Worm (Caenorhabditis elegans) whole organism, early embryonic: Measurements from ENCODE around the gene rab-19.
"Not testable (repeated sequence)": the region's sequence is repeated elsewhere in the genome, so short reads cannot be mapped to it uniquely, and the experiment has no call there.

Experiments
- B0310.2 ChIP-seq: sonication (generic microtip); optimal IDR thresholded peaks from 2 replicates; lab custom pipeline; 2016; ENCODE audit warnings: mild to moderate bottlenecking, missing genetic modification characterization, missing compliant biosample characterization
- F13C5.2 ChIP-seq: sonication (generic microtip); optimal IDR thresholded peaks from 2 replicates; lab custom pipeline; 2017; ENCODE audit warnings: mild to moderate bottlenecking, missing genetic modification characterization, inconsistent platforms, missing compliant biosample characterization
- aly-1 ChIP-seq: sonication (generic microtip); optimal IDR thresholded peaks from 2 replicates; lab custom pipeline; 2016; ENCODE audit warnings: missing genetic modification characterization, missing compliant biosample characterization
- ama-1 ChIP-seq: fragments of 150-350 bp; optimal IDR thresholded peaks from 2 replicates; lab custom pipeline; 2014
- ceh-13 ChIP-seq: fragments of 200-800 bp; sonication (Bioruptor generic); optimal IDR thresholded peaks from 2 replicates; lab custom pipeline; 2018; ENCODE audit warnings: mild to moderate bottlenecking, missing genetic modification characterization, missing compliant biosample characterization
- ceh-36 ChIP-seq: sonication (generic microtip); optimal IDR thresholded peaks from 2 replicates; lab custom pipeline; 2016; ENCODE audit warnings: missing genetic modification characterization, inconsistent platforms, missing compliant biosample characterization
- ets-7 ChIP-seq: sonication (generic microtip); optimal IDR thresholded peaks from 2 replicates; lab custom pipeline; 2016; ENCODE audit warnings: missing genotype, missing genetic modification characterization, missing compliant biosample characterization
- flt-1 ChIP-seq: fragments of 200-800 bp; sonication (Bioruptor generic); IDR thresholded peaks from 2 replicates; pipeline ENCODE4 v1.3.6; 2022; ENCODE audit warnings: missing genetic modification characterization, missing compliant biosample characterization
- hmbx-1 ChIP-seq: sonication (generic microtip); optimal IDR thresholded peaks from 2 replicates; lab custom pipeline; 2016; ENCODE audit warnings: mild to moderate bottlenecking, missing genetic modification characterization, missing compliant biosample characterization
- hmg-4 ChIP-seq: fragments of 200-800 bp; sonication (Bioruptor generic); optimal IDR thresholded peaks from 2 replicates; lab custom pipeline; 2018; ENCODE audit warnings: mild to moderate bottlenecking, missing genetic modification characterization, missing compliant biosample characterization
- hnd-1 ChIP-seq: sonication (generic microtip); optimal IDR thresholded peaks from 2 replicates; lab custom pipeline; 2016; ENCODE audit warnings: missing genetic modification characterization, missing compliant biosample characterization
- pes-1 ChIP-seq: fragments of 200-800 bp; sonication (Bioruptor generic); IDR thresholded peaks from 2 replicates; pipeline ENCODE4 v1.3.6; 2022; ENCODE audit warnings: missing genetic modification reagents, missing genetic modification characterization, missing compliant biosample characterization
- scrt-1 ChIP-seq: fragments of 200-800 bp; sonication (Bioruptor generic); IDR thresholded peaks from 2 replicates; pipeline ENCODE4 v1.3.6; 2022; ENCODE audit warnings: missing genetic modification characterization, missing compliant biosample characterization
- sea-1 ChIP-seq: fragments of 200-800 bp; sonication (Bioruptor generic); conservative IDR thresholded peaks from 2 replicates; pipeline ENCODE4 v1.3.6; 2022; ENCODE audit warnings: missing genetic modification characterization, missing compliant biosample characterization
- tbx-11 ChIP-seq: fragments of 200-800 bp; sonication (Bioruptor generic); IDR thresholded peaks from 2 replicates; pipeline ENCODE4 v1.3.6; 2022; ENCODE audit warnings: missing genetic modification characterization, missing compliant biosample characterization
- tbx-37 ChIP-seq: fragments of 200-800 bp; sonication (Bioruptor generic); conservative IDR thresholded peaks from 2 replicates; pipeline ENCODE4 v1.3.6; 2022; ENCODE audit warnings: missing genetic modification reagents, missing genetic modification characterization, missing compliant biosample characterization
- tra-4 ChIP-seq: sonication (generic microtip); optimal IDR thresholded peaks from 2 replicates; lab custom pipeline; 2017; ENCODE audit warnings: missing genetic modification characterization, missing compliant biosample characterization

The rab-19 gene

DNA sequence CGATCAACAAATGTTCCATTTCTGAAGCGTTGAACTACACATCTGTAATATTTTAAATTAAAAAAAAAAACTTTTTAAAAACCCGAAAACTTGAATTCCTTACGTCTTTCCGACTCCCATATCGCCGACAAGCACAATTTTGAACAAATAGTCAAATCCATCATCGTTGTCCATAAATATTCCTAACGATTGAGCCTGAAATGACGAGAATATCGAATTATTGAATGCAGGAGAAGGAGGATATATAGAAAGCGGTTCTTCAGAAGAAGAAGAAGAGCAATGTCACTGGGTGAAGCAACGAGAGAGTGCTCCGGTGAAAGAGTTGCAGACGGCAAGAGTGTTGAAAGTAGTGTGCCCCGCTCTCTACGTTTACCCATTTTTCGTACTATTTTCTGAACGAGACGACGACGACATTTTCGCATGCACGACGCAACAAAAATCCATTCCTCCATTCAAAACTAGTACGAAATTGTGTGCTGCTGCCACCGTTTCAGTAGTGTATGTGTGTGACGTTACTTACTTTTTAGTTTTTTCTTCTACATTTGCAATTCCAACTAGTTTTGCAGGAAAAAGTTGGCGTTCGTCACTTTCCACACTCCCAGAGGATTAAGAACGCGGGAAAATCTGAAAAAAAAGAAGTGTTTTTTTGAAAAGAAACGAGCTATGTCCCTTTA, at the start of gene rab-19:
TSS of gene rab-19 (minus strand) at position 624 of the 674 bp plus-strand sequence.
- TF ChIP-seq hmbx-1 (tag; lab: Kevin White, UChicago) = no peak
- TF ChIP-seq F13C5.2 (tag; lab: Kevin White, UChicago) = peak; percentile 17

DNA sequence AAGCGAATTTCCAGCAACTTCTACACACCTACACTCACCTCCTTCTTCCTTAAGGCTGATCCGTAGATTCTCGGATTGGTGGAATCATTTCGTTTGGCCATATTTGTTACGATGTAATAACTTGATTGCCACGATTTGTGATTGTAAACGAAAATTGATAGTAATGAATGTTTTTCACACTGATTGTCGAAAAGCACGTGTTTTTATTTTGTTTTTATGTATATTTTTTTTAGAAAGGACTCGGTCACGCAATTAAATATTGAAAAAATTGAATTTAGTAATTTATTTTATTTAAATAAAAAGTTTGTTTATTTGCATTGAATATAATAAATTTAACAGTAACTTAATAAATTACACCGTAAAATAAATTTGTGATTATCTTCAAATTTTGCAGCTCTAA, 49.7 kb upstream of the rab-19 start, which contains the start of gene K09B11.5:
TSS of gene K09B11.5 (minus strand) at position 101 of the 400 bp plus-strand sequence.
- not testable (repeated sequence) for TF ChIP-seq ama-1 (lab: Kevin White, UChicago); pes-1; ets-7 (tag; lab: Kevin White, UChicago)

DNA sequence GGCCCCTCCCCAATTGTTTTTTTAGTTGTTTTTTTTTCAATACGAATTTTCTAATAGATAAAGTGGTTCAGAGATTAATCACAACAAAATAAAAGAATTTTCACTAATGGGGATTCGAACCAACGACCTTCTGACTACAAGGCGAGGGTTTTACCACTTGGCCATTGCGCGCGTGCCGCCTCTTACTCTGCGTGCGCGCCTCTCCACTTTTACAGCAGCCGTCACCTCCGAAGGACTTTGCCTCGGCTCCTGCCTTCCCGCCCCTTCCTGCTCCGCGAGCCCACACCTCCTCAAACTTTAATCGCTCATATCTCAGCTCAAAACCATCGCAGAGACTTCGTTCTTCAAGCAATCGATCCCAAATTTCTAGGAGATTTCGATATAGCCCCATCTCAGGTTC, 46.0 kb upstream of the rab-19 start:
- 0 out of 2 replicates have a peak, but pooled peaks have one; percentile 16 for TF ChIP-seq tbx-37
- 0 out of 2 replicates have a peak, but pooled peaks have one; percentile 10 for TF ChIP-seq pes-1

DNA sequence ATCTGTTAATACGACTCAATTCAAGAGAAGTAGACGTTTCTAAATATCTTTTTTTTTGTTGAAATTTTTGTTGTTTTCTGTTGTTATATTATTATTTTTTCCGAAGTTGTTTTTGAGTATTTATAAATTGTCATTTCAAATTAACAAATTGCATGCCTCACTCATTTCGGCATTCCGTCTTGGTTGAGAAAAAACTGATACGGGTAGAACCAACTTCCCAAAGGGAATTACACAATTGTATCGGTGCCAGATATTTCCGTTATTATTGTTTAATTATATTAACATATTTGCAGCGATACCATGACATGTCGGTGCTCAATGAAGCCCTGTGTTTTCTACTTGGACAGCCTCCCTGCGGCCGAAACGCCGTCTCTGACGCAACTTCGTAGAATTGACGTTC, 45.1 kb upstream of the rab-19 start, which contains the start of gene K09B11.4:
TSS of gene K09B11.4 (plus strand) at position 301 of the 400 bp plus-strand sequence.
- TF ChIP-seq pes-1 (no peak), hmg-4 (GFP tag; lab: Kevin White, UChicago) (no peak), tra-4 (tag; lab: Kevin White, UChicago) (no peak), aly-1 (no peak), sea-1 (GFP tag; lab: Robert Waterston, UW) (no peak), ama-1 (lab: Kevin White, UChicago) (no peak), hmbx-1 (tag; lab: Kevin White, UChicago) (no peak), ceh-36 (no peak), hnd-1 (tag; lab: Kevin White, UChicago) (no peak), scrt-1 (GFP tag; lab: Robert Waterston, UW) (no peak), flt-1 (GFP tag; lab: Robert Waterston, UW) (no peak), B0310.2 (tag; lab: Kevin White, UChicago) (no peak)

DNA sequence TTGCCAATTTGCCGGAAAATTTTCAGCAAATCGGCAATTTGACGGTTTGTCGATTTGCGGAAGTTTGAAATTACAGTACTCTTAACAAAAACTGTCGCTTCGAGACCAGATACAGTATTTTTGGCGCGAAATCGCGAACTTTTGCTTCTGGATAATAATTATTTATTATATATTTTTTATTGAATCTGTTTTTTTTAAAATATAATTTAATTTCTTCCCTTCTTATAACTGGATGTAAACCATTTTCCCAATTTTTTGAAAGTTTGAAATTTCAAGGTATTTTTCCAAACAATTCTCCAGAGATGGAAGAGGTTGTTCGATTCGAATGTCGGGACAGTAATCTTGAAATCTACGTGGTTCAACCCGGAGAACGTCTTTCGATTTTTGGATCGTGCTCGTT, 38.0 kb upstream of the rab-19 start, which contains the start of gene nol-9:
TSS of gene nol-9 (plus strand) at position 301 of the 400 bp plus-strand sequence.
- TF ChIP-seq tbx-37 (no peak), scrt-1 (GFP tag; lab: Robert Waterston, UW) (no peak), hmbx-1 (tag; lab: Kevin White, UChicago) (no peak), hmg-4 (GFP tag; lab: Kevin White, UChicago) (no peak), ets-7 (tag; lab: Kevin White, UChicago) (no peak), B0310.2 (tag; lab: Kevin White, UChicago) (no peak), pes-1 (no peak), F13C5.2 (tag; lab: Kevin White, UChicago) (no peak), ceh-36 (no peak)

DNA sequence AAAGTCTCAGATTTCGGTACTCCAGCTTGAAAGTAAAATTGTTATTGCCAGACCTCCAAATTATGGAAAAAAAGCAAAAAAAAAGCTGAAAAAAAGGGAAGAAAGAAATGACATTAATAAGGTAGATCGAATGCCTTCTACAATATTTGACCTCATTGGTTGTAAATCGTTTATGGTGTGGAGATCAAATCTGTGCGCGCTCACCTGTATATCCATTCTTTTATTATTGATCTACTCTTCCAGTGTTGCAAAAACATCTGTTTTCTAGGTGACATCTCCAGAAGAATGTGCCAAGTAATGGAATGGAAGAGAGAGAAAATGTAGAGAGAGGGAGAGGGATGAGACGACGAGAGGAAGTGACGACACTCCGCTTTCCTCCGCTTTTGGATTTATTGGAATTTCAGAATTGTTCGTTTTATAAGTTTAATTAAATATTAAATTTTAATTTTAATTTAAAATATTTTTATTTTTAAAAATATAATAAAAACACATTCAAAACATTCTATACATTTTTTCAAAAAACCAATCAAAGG, 31.6 kb upstream of the rab-19 start, which contains the start of the genes pik-1 and aptf-2:
TSS of gene pik-1 (plus strand) at position 303 of the 533 bp plus-strand sequence.
TSS of gene aptf-2 (minus strand) at position 313 of the 533 bp plus-strand sequence.
- TF ChIP-seq flt-1 (GFP tag; lab: Robert Waterston, UW) = no peak
- no peak for TF ChIP-seq ama-1 (lab: Kevin White, UChicago)
- no peak for TF ChIP-seq aly-1
- no peak for TF ChIP-seq hmg-4 (GFP tag; lab: Kevin White, UChicago)
- no peak for TF ChIP-seq tra-4 (tag; lab: Kevin White, UChicago)
- TF ChIP-seq sea-1 (GFP tag; lab: Robert Waterston, UW) = no peak
- TF ChIP-seq F13C5.2 (tag; lab: Kevin White, UChicago) = no peak
- TF ChIP-seq hmbx-1 (tag; lab: Kevin White, UChicago) = no peak
- no peak for TF ChIP-seq tbx-37
- no peak for TF ChIP-seq pes-1
- no peak for TF ChIP-seq ceh-13 (GFP tag; lab: Kevin White, UChicago)
- no peak for TF ChIP-seq hnd-1 (tag; lab: Kevin White, UChicago)
- TF ChIP-seq ets-7 (tag; lab: Kevin White, UChicago) = no peak

DNA sequence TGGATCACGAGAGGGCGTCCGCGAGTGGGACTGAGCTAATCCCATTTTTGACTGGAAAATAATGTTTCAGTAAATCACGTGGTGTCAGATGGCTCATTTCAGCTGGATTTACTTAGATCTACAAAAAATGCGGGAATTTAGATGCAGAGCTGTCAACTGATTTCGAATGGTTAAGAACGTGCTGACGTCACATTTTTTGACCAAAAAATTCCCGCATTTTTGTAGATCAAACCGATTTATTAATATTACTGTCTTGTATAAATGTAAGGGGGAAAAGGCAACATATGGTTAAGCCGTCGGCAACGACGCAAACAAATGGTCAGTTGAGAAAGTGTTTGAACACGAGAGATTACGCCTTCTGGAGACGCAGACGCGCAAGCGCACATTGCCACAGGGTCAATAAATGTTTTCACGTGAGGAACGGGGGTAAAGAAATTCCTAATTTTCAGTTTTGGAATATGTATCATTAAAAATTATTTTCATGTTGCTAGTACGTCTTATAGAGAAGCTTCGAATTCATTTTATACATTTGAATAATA, 28.7 kb upstream of the rab-19 start, which contains the start of gene gcl-1:
TSS of gene gcl-1 (minus strand) at position 51 of the 539 bp plus-strand sequence.
- TF ChIP-seq B0310.2 (tag; lab: Kevin White, UChicago) (no peak), ama-1 (lab: Kevin White, UChicago) (no peak), tbx-37 (no peak), pes-1 (no peak), ceh-13 (GFP tag; lab: Kevin White, UChicago) (no peak), aly-1 (no peak), hmbx-1 (tag; lab: Kevin White, UChicago) (no peak), flt-1 (GFP tag; lab: Robert Waterston, UW) (no peak), ets-7 (tag; lab: Kevin White, UChicago) (no peak), tra-4 (tag; lab: Kevin White, UChicago) (no peak), scrt-1 (GFP tag; lab: Robert Waterston, UW) (no peak), ceh-36 (no peak), tbx-11 (GFP tag; lab: Robert Waterston, UW) (no peak), hnd-1 (tag; lab: Kevin White, UChicago) (no peak)

DNA sequence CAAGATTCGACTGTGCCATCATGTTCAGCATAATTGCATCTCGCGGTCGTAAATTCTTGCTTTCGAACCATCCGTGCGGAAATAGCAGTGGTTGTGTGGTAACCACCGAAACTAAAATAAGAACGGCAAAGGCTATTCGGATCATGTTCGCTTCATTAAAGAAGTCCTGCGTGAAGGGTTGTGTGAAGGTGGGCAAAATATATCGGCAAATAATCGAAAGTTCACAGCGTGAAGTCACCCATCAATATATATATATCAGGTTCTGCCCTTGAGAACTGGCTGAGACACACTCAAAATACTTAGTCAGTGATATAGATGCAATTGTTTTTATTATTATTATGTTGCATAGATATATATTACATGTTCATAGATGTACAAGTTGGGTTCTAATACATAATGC, 23.8 kb upstream of the rab-19 start, which contains the start of gene Y62E10A.19:
TSS of gene Y62E10A.19 (minus strand) at position 289 of the 400 bp plus-strand sequence.
- TF ChIP-seq hnd-1 (tag; lab: Kevin White, UChicago) = no peak
- TF ChIP-seq flt-1 (GFP tag; lab: Robert Waterston, UW) = no peak
- TF ChIP-seq B0310.2 (tag; lab: Kevin White, UChicago) = no peak
- TF ChIP-seq aly-1 = no peak
